Worm (Caenorhabditis elegans) whole organism, mixed stage, embryonic: ENCODE measurements around the gene gbb-2.
A peak's percentile ranks its signal among the peaks of the same experiment; 100 is the strongest.

ENCODE experiments used
- M03D4.4 ChIP-seq: sonication (generic microtip); optimal IDR thresholded peaks from 2 replicates; lab custom pipeline; 2017; ENCODE audit warnings: mild to moderate bottlenecking, missing genetic modification characterization, missing compliant biosample characterization
- bed-3 ChIP-seq: fragments of 200-800 bp; sonication (Bioruptor generic); optimal IDR thresholded peaks from 3 replicates; lab custom pipeline; 2018; ENCODE audit warnings: mild to moderate bottlenecking, missing genetic modification characterization, moderate library complexity, missing compliant biosample characterization
- ceh-39 ChIP-seq: fragments of 150-350 bp; optimal IDR thresholded peaks from 2 replicates; lab custom pipeline; 2014; ENCODE audit warnings: missing biosample characterization, missing genetic modification characterization
- ceh-43 ChIP-seq: fragments of 200-800 bp; sonication (Bioruptor generic); optimal IDR thresholded peaks from 2 replicates; lab custom pipeline; 2018; ENCODE audit warnings: mild to moderate bottlenecking, missing genetic modification characterization, moderate library complexity, missing compliant biosample characterization
- ceh-83 ChIP-seq: fragments of 200-800 bp; sonication (Bioruptor generic); optimal IDR thresholded peaks from 2 replicates; lab custom pipeline; 2018; ENCODE audit warnings: mild to moderate bottlenecking, missing genetic modification characterization, missing compliant biosample characterization
- ces-1 ChIP-seq: fragments of 150-350 bp; optimal IDR thresholded peaks from 2 replicates; lab custom pipeline; 2014; ENCODE audit warnings: missing biosample characterization, missing genetic modification reagents, missing genetic modification characterization
- drap-1 ChIP-seq: fragments of 200-800 bp; sonication (Bioruptor generic); optimal IDR thresholded peaks from 3 replicates; lab custom pipeline; 2018; ENCODE audit warnings: mild to moderate bottlenecking, missing genetic modification characterization, missing compliant biosample characterization
- elt-1 ChIP-seq: sonication (generic microtip); optimal IDR thresholded peaks from 2 replicates; lab custom pipeline; 2017; ENCODE audit warnings: missing genetic modification characterization, mild to moderate bottlenecking, missing compliant biosample characterization, antibody characterized with exemption, moderate library complexity, borderline replicate concordance; ENCODE audit not compliant: insufficient read depth
- elt-3 ChIP-seq: fragments of 150-350 bp; optimal IDR thresholded peaks from 2 replicates; lab custom pipeline; 2014; ENCODE audit warnings: missing biosample characterization, missing genetic modification characterization
- flh-1 ChIP-seq: fragments of 200-800 bp; sonication (Bioruptor generic); optimal IDR thresholded peaks from 2 replicates; lab custom pipeline; 2018; ENCODE audit warnings: mild to moderate bottlenecking, missing genetic modification characterization, moderate library complexity, missing compliant biosample characterization
- ham-2 ChIP-seq: fragments of 200-800 bp; sonication (Bioruptor generic); optimal IDR thresholded peaks from 2 replicates; lab custom pipeline; 2018; ENCODE audit warnings: mild to moderate bottlenecking, missing genetic modification characterization, missing compliant biosample characterization
- hlh-1 ChIP-seq: fragments of 150-350 bp; optimal IDR thresholded peaks from 2 replicates; lab custom pipeline; 2014; ENCODE audit warnings: missing biosample characterization, missing genetic modification reagents, missing genetic modification characterization
- lin-13 ChIP-seq: fragments of 150-350 bp; optimal IDR thresholded peaks from 2 replicates; lab custom pipeline; 2014; ENCODE audit warnings: missing biosample characterization, missing genetic modification characterization
- lin-32 ChIP-seq: fragments of 200-800 bp; sonication (Bioruptor generic); optimal IDR thresholded peaks from 2 replicates; lab custom pipeline; 2018; ENCODE audit warnings: mild to moderate bottlenecking, missing genetic modification characterization, missing compliant biosample characterization
- lsy-2 ChIP-seq: fragments of 150-350 bp; optimal IDR thresholded peaks from 2 replicates; lab custom pipeline; 2014; ENCODE audit warnings: missing biosample characterization, missing genetic modification characterization
- mab-5 ChIP-seq: fragments of 150-350 bp; optimal IDR thresholded peaks from 2 replicates; lab custom pipeline; 2014; ENCODE audit warnings: missing biosample characterization, missing genetic modification characterization
- mep-1 ChIP-seq: fragments of 150-350 bp; optimal IDR thresholded peaks from 2 replicates; lab custom pipeline; 2017; ENCODE audit warnings: missing biosample characterization, missing genetic modification reagents, missing genetic modification characterization, inconsistent platforms
- mls-2 ChIP-seq: sonication (generic microtip); optimal IDR thresholded peaks from 2 replicates; lab custom pipeline; 2016; ENCODE audit warnings: mild to moderate bottlenecking, missing genetic modification characterization, moderate library complexity, missing compliant biosample characterization
- nhr-2 ChIP-seq: fragments of 150-350 bp; optimal IDR thresholded peaks from 2 replicates; lab custom pipeline; 2014; ENCODE audit warnings: missing biosample characterization, missing genetic modification characterization
- nhr-237 ChIP-seq: fragments of 150-350 bp; optimal IDR thresholded peaks from 2 replicates; lab custom pipeline; 2014; ENCODE audit warnings: missing biosample characterization, missing genetic modification characterization
- nhr-28 ChIP-seq: fragments of 150-350 bp; optimal IDR thresholded peaks from 2 replicates; lab custom pipeline; 2014; ENCODE audit warnings: missing biosample characterization, missing genetic modification characterization
- pha-4 ChIP-seq: fragments of 150-350 bp; optimal IDR thresholded peaks from 2 replicates; lab custom pipeline; 2018; ENCODE audit warnings: missing biosample characterization, missing genetic modification reagents, missing genetic modification characterization
- sem-2 ChIP-seq: fragments of 200-800 bp; sonication (Bioruptor generic); optimal IDR thresholded peaks from 2 replicates; lab custom pipeline; 2018; ENCODE audit warnings: mild to moderate bottlenecking, missing genetic modification characterization, missing compliant biosample characterization
- snpc-4 ChIP-seq: fragments of 150-350 bp; optimal IDR thresholded peaks from 2 replicates; lab custom pipeline; 2014; ENCODE audit warnings: missing biosample characterization, missing genetic modification characterization
- sptf-1 ChIP-seq: sonication (generic microtip); optimal IDR thresholded peaks from 2 replicates; lab custom pipeline; 2017; ENCODE audit warnings: mild to moderate bottlenecking, missing genetic modification characterization, moderate library complexity, missing compliant biosample characterization
- tbx-8 ChIP-seq: fragments of 200-800 bp; sonication (Bioruptor generic); optimal IDR thresholded peaks from 2 replicates; lab custom pipeline; 2018; ENCODE audit warnings: mild to moderate bottlenecking, missing genetic modification characterization, moderate library complexity, missing compliant biosample characterization
- unc-120 ChIP-seq: sonication (generic microtip); optimal IDR thresholded peaks from 2 replicates; lab custom pipeline; 2017; ENCODE audit warnings: missing genetic modification characterization, missing compliant biosample characterization; ENCODE audit not compliant: poor library complexity, severe bottlenecking
- unc-39 ChIP-seq: fragments of 150-350 bp; optimal IDR thresholded peaks from 2 replicates; lab custom pipeline; 2014; ENCODE audit warnings: missing biosample characterization, missing genetic modification characterization
- unc-62 ChIP-seq: fragments of 150-350 bp; optimal IDR thresholded peaks from 2 replicates; lab custom pipeline; 2014; ENCODE audit warnings: missing biosample characterization, missing genetic modification reagents, missing genetic modification characterization
- ztf-11 ChIP-seq: fragments of 150-350 bp; optimal IDR thresholded peaks from 2 replicates; lab custom pipeline; 2014; ENCODE audit warnings: missing biosample characterization, missing genetic modification characterization

Gene gbb-2

ce11 chrIV:4478612-4479011 lies 27.9 kb downstream of the gbb-2 start:
- TF ChIP-seq flh-1 (GFP tag; lab: Kevin White, UChicago) (no peak), lin-13 (no peak), unc-62 (GFP tag; lab: Kevin White, UChicago) (no peak), ztf-11 (tag; lab: Kevin White, UChicago) (no peak), M03D4.4 (tag; lab: Kevin White, UChicago) (no peak), lin-32 (GFP tag; lab: Kevin White, UChicago) (no peak), tbx-8 (GFP tag; lab: Kevin White, UChicago) (no peak), ceh-83 (GFP tag; lab: Kevin White, UChicago) (no peak), nhr-28 (no peak), mab-5 (tag; lab: Kevin White, UChicago) (no peak), unc-120 (tag; lab: Kevin White, UChicago) (no peak), drap-1 (GFP tag; lab: Kevin White, UChicago) (no peak), nhr-2 (tag; lab: Kevin White, UChicago) (no peak), ham-2 (GFP tag; lab: Kevin White, UChicago) (no peak), ces-1 (GFP tag; lab: Kevin White, UChicago) (no peak), nhr-237 (tag; lab: Kevin White, UChicago) (no peak)

- TF ChIP-seq snpc-4 (no peak), nhr-28 (no peak), unc-120 (tag; lab: Kevin White, UChicago) (peak; percentile 35), lin-13 (no peak), nhr-237 (tag; lab: Kevin White, UChicago) (no peak), sem-2 (no peak), mep-1 (tag; lab: Kevin White, UChicago) (peak; percentile 19), tbx-8 (GFP tag; lab: Kevin White, UChicago) (no peak), ham-2 (GFP tag; lab: Kevin White, UChicago) (no peak), sptf-1 (no peak)
These were observed 29.5 kb downstream of the gbb-2 start, which contains the start of gene M01H9.3 for ce11 chrIV:4477009-4477471. TSS of gene M01H9.3 (minus strand) at chrIV:4477059.

ce11 chrIV:4475362-4476086 lies 31.0 kb downstream of the gbb-2 start:
- TF ChIP-seq mab-5 (tag; lab: Kevin White, UChicago): no peak
- TF ChIP-seq lin-13: no peak
- no peak for TF ChIP-seq ceh-43 (GFP tag; lab: Kevin White, UChicago)
- no peak for TF ChIP-seq unc-120 (tag; lab: Kevin White, UChicago)
- TF ChIP-seq elt-3 (tag; lab: Kevin White, UChicago): no peak
- no peak for TF ChIP-seq sptf-1
- TF ChIP-seq lsy-2 (tag; lab: Kevin White, UChicago): no peak
- no peak for TF ChIP-seq pha-4 (tag; lab: Kevin White, UChicago)
- no peak for TF ChIP-seq bed-3 (GFP tag; lab: Kevin White, UChicago)
- TF ChIP-seq tbx-8 (GFP tag; lab: Kevin White, UChicago): no peak

- no peak for TF ChIP-seq ceh-39 (tag; lab: Kevin White, UChicago)
- TF ChIP-seq lin-32 (GFP tag; lab: Kevin White, UChicago): no peak
- TF ChIP-seq mls-2: no peak
- TF ChIP-seq sptf-1: no peak
- TF ChIP-seq mab-5 (tag; lab: Kevin White, UChicago): no peak
- no peak for TF ChIP-seq flh-1 (GFP tag; lab: Kevin White, UChicago)
- TF ChIP-seq unc-39 (tag; lab: Kevin White, UChicago): no peak
- no peak for TF ChIP-seq unc-120 (tag; lab: Kevin White, UChicago)
- TF ChIP-seq pha-4 (tag; lab: Kevin White, UChicago): no peak
- no peak for TF ChIP-seq nhr-28
- no peak for TF ChIP-seq ceh-83 (GFP tag; lab: Kevin White, UChicago)
- TF ChIP-seq tbx-8 (GFP tag; lab: Kevin White, UChicago): no peak
- no peak for TF ChIP-seq mep-1 (tag; lab: Kevin White, UChicago)
- TF ChIP-seq elt-1 (tag; lab: Kevin White, UChicago): no peak
- no peak for TF ChIP-seq nhr-237 (tag; lab: Kevin White, UChicago)
- TF ChIP-seq hlh-1 (tag; lab: Kevin White, UChicago): no peak
- TF ChIP-seq drap-1 (GFP tag; lab: Kevin White, UChicago): no peak
- TF ChIP-seq sem-2: no peak
- TF ChIP-seq ham-2 (GFP tag; lab: Kevin White, UChicago): no peak
- no peak for TF ChIP-seq ztf-11 (tag; lab: Kevin White, UChicago)
These were observed 32.8 kb downstream of the gbb-2 start for ce11 chrIV:4473767-4474166.
